Fruit fly (Drosophila melanogaster) whole organism, embryonic: ENCODE measurements around the gene SerRS.

Source experiments
- CG10366 ChIP-seq: fragments of 200-800 bp; sonication (Bioruptor generic); IDR thresholded peaks from 2 replicates; pipeline ENCODE4 v1.3.6; 2022; ENCODE audit warnings: missing biosample characterization, missing genetic modification characterization
- CG10959 ChIP-seq: fragments of 200-800 bp; sonication (Bioruptor generic); IDR thresholded peaks from 2 replicates; pipeline ENCODE4 v1.3.6; 2022; ENCODE audit warnings: missing biosample characterization, missing genetic modification characterization
- CG14050 ChIP-seq: fragments of 200-800 bp; sonication (Bioruptor generic); IDR thresholded peaks from 3 replicates; pipeline ENCODE4 v1.3.6; 2022; ENCODE audit warnings: missing biosample characterization, missing genetic modification characterization
- CG14441 ChIP-seq: fragments of 200-800 bp; sonication (Bioruptor generic); IDR thresholded peaks from 2 replicates; pipeline ENCODE4 v1.3.6; 2022; ENCODE audit warnings: missing biosample characterization, missing genetic modification characterization
- CG15696 ChIP-seq: fragments of 200-800 bp; sonication (Bioruptor generic); optimal IDR thresholded peaks from 2 replicates; lab custom pipeline; 2019; ENCODE audit warnings: missing biosample characterization, mild to moderate bottlenecking, missing genetic modification characterization, moderate library complexity
- CG1603 ChIP-seq: fragments of 200-800 bp; sonication (Bioruptor generic); optimal IDR thresholded peaks from 2 replicates; lab custom pipeline; 2019; ENCODE audit warnings: missing biosample characterization, mild to moderate bottlenecking, missing genetic modification characterization, moderate library complexity
- CG16813 ChIP-seq: fragments of 200-800 bp; sonication (Bioruptor generic); IDR thresholded peaks from 3 replicates; pipeline ENCODE4 v1.3.6; 2022; ENCODE audit warnings: missing biosample characterization, missing genetic modification characterization; ENCODE audit not compliant: partially characterized antibody
- CG17912 ChIP-seq: fragments of 200-800 bp; sonication (Bioruptor generic); optimal IDR thresholded peaks from 2 replicates; lab custom pipeline; 2018; ENCODE audit warnings: missing biosample characterization, mild to moderate bottlenecking, missing genetic modification characterization
- CG2129 ChIP-seq: fragments of 200-800 bp; sonication (Bioruptor generic); IDR thresholded peaks from 2 replicates; pipeline ENCODE4 v1.3.6; 2022; ENCODE audit warnings: missing biosample characterization, missing genetic modification characterization; ENCODE audit not compliant: partially characterized antibody
- CG30431 ChIP-seq: fragments of 200-800 bp; sonication (Bioruptor generic); optimal IDR thresholded peaks from 2 replicates; lab custom pipeline; 2017; ENCODE audit warnings: missing biosample characterization, missing genetic modification characterization
- CG32532 ChIP-seq: fragments of 200-800 bp; sonication (Bioruptor generic); IDR thresholded peaks from 2 replicates; pipeline ENCODE4 v1.3.6; 2022; ENCODE audit warnings: missing biosample characterization, missing genetic modification characterization
- CG34422 ChIP-seq: fragments of 200-800 bp; sonication (Bioruptor generic); IDR thresholded peaks from 3 replicates; pipeline ENCODE4 v1.3.6; 2022; ENCODE audit warnings: missing biosample characterization, missing genetic modification characterization
- CG4404 ChIP-seq: fragments of 200-800 bp; sonication (Bioruptor generic); IDR thresholded peaks from 2 replicates; pipeline ENCODE4 v1.3.6; 2022; ENCODE audit warnings: missing biosample characterization, missing genetic modification characterization
- CG4854 ChIP-seq: fragments of 200-800 bp; sonication (Bioruptor generic); optimal IDR thresholded peaks from 2 replicates; lab custom pipeline; 2016; ENCODE audit warnings: missing biosample characterization, missing genetic modification characterization, inconsistent platforms
- CG6175 ChIP-seq: fragments of 200-800 bp; sonication (Bioruptor generic); IDR thresholded peaks from 3 replicates; pipeline ENCODE4 v1.3.6; 2022; ENCODE audit warnings: missing biosample characterization, missing genetic modification characterization
- CG8089 ChIP-seq: fragments of 200-800 bp; sonication (Bioruptor generic); optimal IDR thresholded peaks from 3 replicates; lab custom pipeline; 2016; ENCODE audit warnings: missing biosample characterization, missing genetic modification characterization
- CG9932 ChIP-seq: fragments of 200-800 bp; sonication (Bioruptor generic); IDR thresholded peaks from 2 replicates; pipeline ENCODE4 v1.3.6; 2022; ENCODE audit warnings: missing biosample characterization, missing genetic modification characterization
- CHES-1-like ChIP-seq: fragments of 200-800 bp; sonication (Bioruptor generic); optimal IDR thresholded peaks from 2 replicates; lab custom pipeline; 2016; ENCODE audit warnings: missing biosample characterization, missing genetic modification characterization
- CTCF ChIP-seq: fragments of 200-800 bp; sonication (Bioruptor generic); optimal IDR thresholded peaks from 2 replicates; lab custom pipeline; 2017; ENCODE audit warnings: missing biosample characterization, mild to moderate bottlenecking, missing genetic modification characterization, moderate library complexity
- Dref ChIP-seq: fragments of 200-800 bp; sonication (Bioruptor generic); IDR thresholded peaks from 2 replicates; pipeline ENCODE4 v1.3.6; 2022; ENCODE audit warnings: missing biosample characterization, missing genetic modification characterization
- HmgD ChIP-seq: fragments of 200-800 bp; sonication (Bioruptor generic); optimal IDR thresholded peaks from 3 replicates; lab custom pipeline; 2016; ENCODE audit warnings: missing biosample characterization, missing genetic modification characterization
- NFAT ChIP-seq: fragments of 200-800 bp; sonication (Bioruptor generic); IDR thresholded peaks from 2 replicates; pipeline ENCODE4 v1.3.6; 2022; ENCODE audit warnings: missing biosample characterization, missing genetic modification characterization
- NfI ChIP-seq: fragments of 200-800 bp; sonication (Bioruptor generic); optimal IDR thresholded peaks from 3 replicates; lab custom pipeline; 2018; ENCODE audit warnings: missing biosample characterization, mild to moderate bottlenecking, missing genetic modification characterization, moderate library complexity
- Spps ChIP-seq: fragments of 200-800 bp; sonication (Bioruptor generic); optimal IDR thresholded peaks from 2 replicates; lab custom pipeline; 2018; ENCODE audit warnings: missing biosample characterization, mild to moderate bottlenecking, missing genetic modification characterization
- Usf ChIP-seq: fragments of 200-800 bp; sonication (Bioruptor generic); optimal IDR thresholded peaks from 2 replicates; lab custom pipeline; 2017; ENCODE audit warnings: missing genotype, missing biosample characterization, missing genetic modification characterization
- ac ChIP-seq: fragments of 200-800 bp; sonication (Bioruptor generic); optimal IDR thresholded peaks from 3 replicates; lab custom pipeline; 2017; ENCODE audit warnings: missing biosample characterization, mild to moderate bottlenecking, missing genetic modification characterization
- ara ChIP-seq: fragments of 200-800 bp; sonication (Bioruptor generic); IDR thresholded peaks from 2 replicates; pipeline ENCODE4 v1.3.6; 2022; ENCODE audit warnings: missing biosample characterization, missing genetic modification characterization
- bigmax ChIP-seq: fragments of 200-800 bp; sonication (Bioruptor generic); optimal IDR thresholded peaks from 2 replicates; lab custom pipeline; 2018; ENCODE audit warnings: missing biosample characterization, mild to moderate bottlenecking, missing genetic modification characterization
- cad ChIP-seq: fragments of >200 bp; optimal IDR thresholded peaks from 2 replicates; lab custom pipeline; 2017; ENCODE audit warnings: missing biosample characterization, missing genetic modification characterization
- chif ChIP-seq, 2 experiments: fragments of 200-800 bp; sonication (Bioruptor generic); optimal IDR thresholded peaks; 3 replicates each; lab custom pipeline; 2016; ENCODE audit warnings: missing biosample characterization in 2 of 2, missing genetic modification characterization in 2 of 2
- dm ChIP-seq: fragments of 200-800 bp; sonication (Bioruptor generic); optimal IDR thresholded peaks from 3 replicates; lab custom pipeline; 2016; ENCODE audit warnings: missing biosample characterization, missing genetic modification characterization
- dpn ChIP-seq, 2 experiments: fragments of 200-800 bp; sonication (Bioruptor generic); optimal IDR thresholded peaks; 3 replicates each; lab custom pipeline; 2016; ENCODE audit warnings: missing biosample characterization in 2 of 2, missing genetic modification characterization in 2 of 2
- her ChIP-seq: fragments of 200-800 bp; sonication (Bioruptor generic); optimal IDR thresholded peaks from 2 replicates; lab custom pipeline; 2016; ENCODE audit warnings: missing biosample characterization, missing genetic modification characterization
- hth ChIP-seq: fragments of >200 bp; optimal IDR thresholded peaks from 2 replicates; lab custom pipeline; 2017; ENCODE audit warnings: inconsistent platforms
- klu ChIP-seq: fragments of 200-800 bp; sonication (Bioruptor generic); IDR thresholded peaks from 2 replicates; pipeline ENCODE4 v1.3.6; 2022; ENCODE audit warnings: missing biosample characterization, missing genetic modification characterization
- luna ChIP-seq: fragments of 200-800 bp; sonication (Bioruptor generic); optimal IDR thresholded peaks from 2 replicates; lab custom pipeline; 2016; ENCODE audit warnings: missing biosample characterization, missing genetic modification characterization
- org-1 ChIP-seq: fragments of 200-800 bp; sonication (Bioruptor generic); optimal IDR thresholded peaks from 2 replicates; lab custom pipeline; 2017; ENCODE audit warnings: missing biosample characterization, missing genetic modification characterization
- phol ChIP-seq: fragments of 200-800 bp; sonication (Bioruptor generic); optimal IDR thresholded peaks from 3 replicates; lab custom pipeline; 2018; ENCODE audit warnings: missing biosample characterization, mild to moderate bottlenecking, missing genetic modification characterization, moderate library complexity
- pzg ChIP-seq: fragments of 200-800 bp; sonication (Bioruptor generic); optimal IDR thresholded peaks from 3 replicates; lab custom pipeline; 2018; ENCODE audit warnings: missing biosample characterization, mild to moderate bottlenecking, missing genetic modification characterization, moderate library complexity
- scrt ChIP-seq: fragments of 200-800 bp; sonication (Bioruptor generic); optimal IDR thresholded peaks from 2 replicates; lab custom pipeline; 2018; ENCODE audit warnings: missing biosample characterization, mild to moderate bottlenecking, missing genetic modification characterization, moderate library complexity
- sd ChIP-seq: fragments of 200-800 bp; sonication (Bioruptor generic); optimal IDR thresholded peaks from 3 replicates; lab custom pipeline; 2018; ENCODE audit warnings: missing biosample characterization, mild to moderate bottlenecking, missing genetic modification characterization, moderate library complexity
- slbo ChIP-seq: fragments of 200-800 bp; sonication (Bioruptor generic); IDR thresholded peaks from 2 replicates; pipeline ENCODE4 v1.3.6; 2022; ENCODE audit warnings: missing biosample characterization, missing genetic modification characterization
- so ChIP-seq: fragments of 200-800 bp; sonication (Bioruptor generic); IDR thresholded peaks from 3 replicates; pipeline ENCODE4 v1.3.6; 2022; ENCODE audit warnings: missing biosample characterization, missing genetic modification characterization
- sqz ChIP-seq: fragments of 200-800 bp; sonication (Bioruptor generic); optimal IDR thresholded peaks from 3 replicates; lab custom pipeline; 2018; ENCODE audit warnings: missing biosample characterization, mild to moderate bottlenecking, missing genetic modification characterization
- sr ChIP-seq: fragments of 200-800 bp; sonication (Bioruptor generic); IDR thresholded peaks from 3 replicates; pipeline ENCODE4 v1.3.6; 2022; ENCODE audit warnings: missing biosample characterization, missing genetic modification characterization
- stc ChIP-seq: fragments of 200-800 bp; sonication (Bioruptor generic); IDR thresholded peaks from 2 replicates; pipeline ENCODE4 v1.3.6; 2022; ENCODE audit warnings: missing biosample characterization, missing genetic modification characterization
- tin ChIP-seq: fragments of 200-800 bp; sonication (Bioruptor generic); optimal IDR thresholded peaks from 3 replicates; lab custom pipeline; 2016; ENCODE audit warnings: missing biosample characterization, missing genetic modification characterization
- tio ChIP-seq: fragments of 200-800 bp; sonication (Bioruptor generic); optimal IDR thresholded peaks from 2 replicates; lab custom pipeline; 2017; ENCODE audit warnings: missing biosample characterization, missing genetic modification characterization, inconsistent platforms
- trh ChIP-seq: fragments of 200-800 bp; sonication (Bioruptor generic); optimal IDR thresholded peaks from 2 replicates; lab custom pipeline; 2016; ENCODE audit warnings: missing biosample characterization, missing genetic modification characterization
- unpg ChIP-seq: fragments of 200-800 bp; sonication (Bioruptor generic); optimal IDR thresholded peaks from 3 replicates; lab custom pipeline; 2018; ENCODE audit warnings: missing biosample characterization, mild to moderate bottlenecking, missing genetic modification characterization, moderate library complexity
- zen ChIP-seq: fragments of 200-800 bp; sonication (Bioruptor generic); optimal IDR thresholded peaks from 3 replicates; lab custom pipeline; 2018; ENCODE audit warnings: missing biosample characterization, mild to moderate bottlenecking, missing genetic modification characterization, moderate library complexity
- zfh1 ChIP-seq: fragments of 200-800 bp; sonication (Bioruptor generic); IDR thresholded peaks from 3 replicates; pipeline ENCODE4 v1.3.6; 2022; ENCODE audit warnings: missing biosample characterization, missing genetic modification characterization

Gene SerRS

DNA sequence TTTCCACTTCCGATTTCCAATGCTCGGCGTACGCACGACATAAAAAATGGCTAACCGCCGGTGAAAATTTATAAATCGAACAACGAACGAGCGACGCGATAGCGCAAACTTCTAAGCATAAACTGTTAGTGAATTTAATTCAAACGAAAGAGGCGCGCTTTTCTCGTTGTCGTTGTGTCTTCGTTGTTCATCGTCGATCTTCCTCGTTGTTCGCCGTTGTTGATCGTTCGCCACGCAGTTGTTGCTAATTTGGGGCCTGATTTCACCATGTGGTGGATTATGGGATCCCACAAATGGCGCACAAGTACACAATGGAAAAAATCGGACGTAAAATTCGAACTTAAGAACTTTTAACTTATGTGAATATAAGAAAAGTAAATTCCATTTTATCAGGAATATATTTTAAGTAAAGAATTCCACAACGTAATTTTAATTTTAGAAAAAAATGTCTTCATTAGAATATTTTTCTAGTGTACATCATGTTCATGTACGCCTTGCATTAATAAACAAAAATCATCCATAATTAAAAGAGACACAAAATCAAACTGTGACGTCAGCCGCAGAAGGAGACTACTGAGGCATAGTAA lies 49.2 kb upstream of the SerRS start (continued):
- no peak for TF ChIP-seq CG2129 (GFP tag; lab: Robert Waterston, UW)
- TF ChIP-seq unpg: peak; percentile 83
- peak; percentile 71 for TF ChIP-seq phol (tag; lab: Kevin White, UChicago)
- peak; percentile 79 for TF ChIP-seq CG9932 (GFP tag; lab: Robert Waterston, UW)
- peak; percentile 44; the same call in 1 of the 2 replicates for TF ChIP-seq stc (GFP tag; lab: Robert Waterston, UW)
- TF ChIP-seq CG10959 (GFP tag; lab: Robert Waterston, UW): no peak
- peak; percentile 44 for TF ChIP-seq CG4854
- TF ChIP-seq CG10366: peak; percentile 56
- no peak for TF ChIP-seq Spps (tag; lab: Kevin White, UChicago)
- TF ChIP-seq cad: no peak
- no peak for TF ChIP-seq Usf
- TF ChIP-seq zen: peak; percentile 13
- no peak for TF ChIP-seq CG8089 (GFP tag; lab: Kevin White, UChicago)
- peak; percentile 28 to 37 for TF ChIP-seq chif (GFP tag; optimal IDR thresholded peaks at IDR 0.05; lab: Kevin White, UChicago)
- no peak for TF ChIP-seq CG16813 (GFP tag; lab: Robert Waterston, UW)
- peak; percentile 60 for TF ChIP-seq CG14441 (GFP tag; lab: Robert Waterston, UW)
- TF ChIP-seq CG17912 (GFP tag; lab: Kevin White, UChicago): no peak
- TF ChIP-seq sd: peak; percentile 29
- peak; percentile 55 for TF ChIP-seq org-1 (GFP tag; lab: Kevin White, UChicago)
- TF ChIP-seq bigmax (GFP tag; lab: Kevin White, UChicago): no peak
- TF ChIP-seq tio (GFP tag; lab: Kevin White, UChicago): peak; percentile 57
- no peak for TF ChIP-seq CG4404 (GFP tag; lab: Robert Waterston, UW)
- TF ChIP-seq CG14050 (GFP tag; lab: Robert Waterston, UW): peak; percentile 52; the same call in 2 of the 3 replicates
- TF ChIP-seq hth (lab: Kevin White, UChicago): no peak
- TF ChIP-seq dpn (GFP tag; optimal IDR thresholded peaks at IDR 0.05; lab: Kevin White, UChicago): peak; percentile 69 to 72
- peak; percentile 15 for TF ChIP-seq CHES-1-like
- no peak for TF ChIP-seq sqz
- TF ChIP-seq dm (GFP tag; lab: Kevin White, UChicago): no peak
- TF ChIP-seq NfI: peak; percentile 48
- TF ChIP-seq ac (GFP tag; lab: Kevin White, UChicago): no peak
- peak; percentile 16; the same call in 1 of the 2 replicates for TF ChIP-seq klu
- TF ChIP-seq sr (GFP tag; lab: Robert Waterston, UW): no peak
- TF ChIP-seq ara (GFP tag; lab: Robert Waterston, UW): no peak
- peak; percentile 44 for TF ChIP-seq tin (GFP tag; lab: Kevin White, UChicago)
- TF ChIP-seq CG15696 (tag; lab: Kevin White, UChicago): peak; percentile 5
- peak; percentile 85 for TF ChIP-seq slbo (GFP tag; lab: Robert Waterston, UW)
- TF ChIP-seq CTCF (GFP tag; lab: Kevin White, UChicago): no peak
- TF ChIP-seq luna (GFP tag; lab: Kevin White, UChicago): no peak
- no peak for TF ChIP-seq HmgD
- TF ChIP-seq CG1603 (tag; lab: Kevin White, UChicago): peak; percentile 15
- no peak for TF ChIP-seq Dref (GFP tag; lab: Robert Waterston, UW)
- peak; percentile 65; the same call in 2 of the 3 replicates for TF ChIP-seq so (GFP tag; lab: Robert Waterston, UW)
- no peak for TF ChIP-seq CG30431 (GFP tag; lab: Kevin White, UChicago)
- TF ChIP-seq NFAT (GFP tag; lab: Robert Waterston, UW): peak; percentile 39; the same call in 1 of the 2 replicates
- peak; percentile 60; the same call in 1 of the 3 replicates for TF ChIP-seq CG34422
- no peak for TF ChIP-seq pzg (GFP tag; lab: Kevin White, UChicago)
- TF ChIP-seq CG6175 (GFP tag; lab: Robert Waterston, UW): no peak
- TF ChIP-seq CG32532 (GFP tag; lab: Robert Waterston, UW): peak; percentile 83
- TF ChIP-seq trh (GFP tag; lab: Kevin White, UChicago): no peak
- TF ChIP-seq scrt (GFP tag; lab: Kevin White, UChicago): peak; percentile 50
- TF ChIP-seq her: peak; percentile 36
- TF ChIP-seq zfh1 (GFP tag; lab: Robert Waterston, UW): 0 out of 3 replicates have a peak, but pooled peaks have one; percentile 44
